Worm (Caenorhabditis elegans) whole organism, young adult: ENCODE results near the gene ech-5.
A peak's percentile ranks its signal among the peaks of the same experiment; 100 is the strongest.

ENCODE experiments used
- B0035.1 ChIP-seq: sonication (generic microtip); optimal IDR thresholded peaks from 2 replicates; lab custom pipeline; 2016; ENCODE audit warnings: missing genetic modification characterization, mild to moderate bottlenecking, missing compliant biosample characterization, missing genotype, missing genetic modification reagents
- B0261.1 ChIP-seq: sonication (generic microtip); optimal IDR thresholded peaks from 2 replicates; lab custom pipeline; 2016; ENCODE audit warnings: mild to moderate bottlenecking, missing genetic modification characterization, moderate library complexity, missing compliant biosample characterization
- C17E4.6 ChIP-seq: fragments of 200-800 bp; sonication (Bioruptor generic); IDR thresholded peaks from 2 replicates; pipeline ENCODE4 v1.3.6; 2022; ENCODE audit warnings: missing genetic modification reagents, missing genetic modification characterization, missing compliant biosample characterization
- F10E7.11 ChIP-seq: sonication (generic microtip); optimal IDR thresholded peaks from 2 replicates; lab custom pipeline; 2017; ENCODE audit warnings: mild to moderate bottlenecking, missing genetic modification characterization, moderate library complexity, missing compliant biosample characterization
- F37B4.10 ChIP-seq: fragments of 200-800 bp; sonication (Bioruptor generic); IDR thresholded peaks from 2 replicates; pipeline ENCODE4 v1.3.6; 2022; ENCODE audit warnings: missing genetic modification characterization, missing compliant biosample characterization
- F39B2.1 ChIP-seq: fragments of 200-800 bp; sonication (Bioruptor generic); IDR thresholded peaks from 2 replicates; pipeline ENCODE4 v1.3.6; 2022; ENCODE audit warnings: missing genetic modification reagents, missing genetic modification characterization, missing compliant biosample characterization
- F49E8.2 ChIP-seq: sonication (generic microtip); optimal IDR thresholded peaks from 3 replicates; lab custom pipeline; 2017; ENCODE audit warnings: missing genetic modification characterization, mild to moderate bottlenecking, missing compliant biosample characterization, antibody characterized with exemption, moderate library complexity; ENCODE audit not compliant: insufficient read depth
- F52B5.7 ChIP-seq: sonication (generic microtip); optimal IDR thresholded peaks from 2 replicates; lab custom pipeline; 2016; ENCODE audit warnings: mild to moderate bottlenecking, missing genetic modification characterization, missing compliant biosample characterization
- K11D2.4 ChIP-seq: fragments of 200-800 bp; sonication (Bioruptor generic); IDR thresholded peaks from 2 replicates; pipeline ENCODE4 v1.3.6; 2022; ENCODE audit warnings: missing genetic modification reagents, missing genetic modification characterization, missing compliant biosample characterization
- K12H6.12 ChIP-seq: fragments of 200-800 bp; sonication (Bioruptor generic); optimal IDR thresholded peaks from 2 replicates; lab custom pipeline; 2018; ENCODE audit warnings: mild to moderate bottlenecking, missing genetic modification characterization, missing compliant biosample characterization
- T26A5.8 ChIP-seq: sonication (generic microtip); optimal IDR thresholded peaks from 2 replicates; lab custom pipeline; 2016; ENCODE audit warnings: missing genetic modification characterization, missing compliant biosample characterization
- Y53G8AR.9 ChIP-seq: fragments of 200-800 bp; sonication (Bioruptor generic); conservative IDR thresholded peaks from 2 replicates; pipeline ENCODE4 v1.3.6; 2022; ENCODE audit warnings: missing genetic modification reagents, missing genetic modification characterization, missing compliant biosample characterization
- attf-3 ChIP-seq: fragments of 200-800 bp; sonication (Bioruptor generic); conservative IDR thresholded peaks from 2 replicates; pipeline ENCODE4 v1.3.6; 2022; ENCODE audit warnings: missing genetic modification reagents, missing genetic modification characterization, missing compliant biosample characterization
- bed-2 ChIP-seq: fragments of 200-800 bp; sonication (Bioruptor generic); IDR thresholded peaks from 2 replicates; pipeline ENCODE4 v1.3.6; 2022; ENCODE audit warnings: missing genetic modification reagents, missing genetic modification characterization, missing compliant biosample characterization
- ccch-3 ChIP-seq: fragments of 200-800 bp; sonication (Bioruptor generic); optimal IDR thresholded peaks from 2 replicates; lab custom pipeline; 2018; ENCODE audit warnings: mild to moderate bottlenecking, missing genetic modification characterization, missing compliant biosample characterization
- cebp-1 ChIP-seq, 2 experiments: fragments of 200-800 bp in 1 of 2; sonication (Bioruptor generic) in 1 of 2; sonication (generic microtip) in 1 of 2; IDR thresholded peaks in 1 of 2; optimal IDR thresholded peaks in 1 of 2; 2 replicates each; pipeline versions ENCODE4 v1.3.6 to Lab custom; 2017 to 2022; ENCODE audit warnings: missing compliant biosample characterization in 2 of 2, missing genetic modification characterization in 2 of 2, mild to moderate bottlenecking in 1 of 2, missing genetic modification reagents in 1 of 2, moderate library complexity in 1 of 2
- ceh-58 ChIP-seq: fragments of 200-800 bp; sonication (Bioruptor generic); IDR thresholded peaks from 2 replicates; pipeline ENCODE4 v1.3.6; 2022; ENCODE audit warnings: missing genetic modification characterization, missing compliant biosample characterization
- dox-1 ChIP-seq: fragments of 200-800 bp; sonication (Bioruptor generic); IDR thresholded peaks from 2 replicates; pipeline ENCODE4 v1.3.6; 2022; ENCODE audit warnings: missing genetic modification reagents, missing genetic modification characterization, missing compliant biosample characterization
- egrh-3 ChIP-seq: fragments of 200-800 bp; sonication (Bioruptor generic); IDR thresholded peaks from 2 replicates; pipeline ENCODE4 v1.3.6; 2022; ENCODE audit warnings: missing genetic modification reagents, missing genetic modification characterization, missing compliant biosample characterization
- ekl-4 ChIP-seq: fragments of 200-800 bp; sonication (Bioruptor generic); IDR thresholded peaks from 2 replicates; pipeline ENCODE4 v1.3.6; 2022; ENCODE audit warnings: missing genetic modification reagents, missing genetic modification characterization, missing compliant biosample characterization
- ets-4 ChIP-seq: fragments of 200-800 bp; sonication (Bioruptor generic); optimal IDR thresholded peaks from 2 replicates; lab custom pipeline; 2018; ENCODE audit warnings: mild to moderate bottlenecking, missing genetic modification characterization, missing compliant biosample characterization
- gei-17 ChIP-seq: fragments of 200-800 bp; sonication (Bioruptor generic); optimal IDR thresholded peaks from 2 replicates; lab custom pipeline; 2018; ENCODE audit warnings: mild to moderate bottlenecking, missing genetic modification characterization, missing compliant biosample characterization
- hlh-12 ChIP-seq: sonication (generic microtip); optimal IDR thresholded peaks from 2 replicates; lab custom pipeline; 2016; ENCODE audit warnings: missing genetic modification characterization, missing compliant biosample characterization
- hlh-26 ChIP-seq: fragments of 200-800 bp; sonication (Bioruptor generic); conservative IDR thresholded peaks from 2 replicates; pipeline ENCODE4 v1.3.6; 2022; ENCODE audit warnings: missing genetic modification reagents, missing genetic modification characterization, missing compliant biosample characterization
- hmg-1.2 ChIP-seq: fragments of 200-800 bp; sonication (Bioruptor generic); IDR thresholded peaks from 2 replicates; pipeline ENCODE4 v1.3.6; 2022; ENCODE audit warnings: missing genetic modification reagents, missing genetic modification characterization, missing compliant biosample characterization
- lin-40 ChIP-seq: sonication (generic microtip); optimal IDR thresholded peaks from 2 replicates; lab custom pipeline; 2016; ENCODE audit warnings: missing genetic modification characterization, mild to moderate bottlenecking, missing compliant biosample characterization, missing genotype, missing genetic modification reagents
- madf-6 ChIP-seq: fragments of 200-800 bp; sonication (Bioruptor generic); IDR thresholded peaks from 2 replicates; pipeline ENCODE4 v1.3.6; 2022; ENCODE audit warnings: missing genetic modification reagents, missing genetic modification characterization, missing compliant biosample characterization
- mcd-1 ChIP-seq: fragments of 200-800 bp; sonication (Bioruptor generic); IDR thresholded peaks from 2 replicates; pipeline ENCODE4 v1.3.6; 2022; ENCODE audit warnings: missing genetic modification reagents, missing genetic modification characterization, missing compliant biosample characterization
- mes-4 ChIP-seq: sonication (generic microtip); optimal IDR thresholded peaks from 2 replicates; lab custom pipeline; 2016; ENCODE audit warnings: missing genotype, missing genetic modification characterization, missing compliant biosample characterization
- nhr-120 ChIP-seq: fragments of 200-800 bp; sonication (Bioruptor generic); IDR thresholded peaks from 2 replicates; pipeline ENCODE4 v1.3.6; 2022; ENCODE audit warnings: missing genetic modification characterization, missing compliant biosample characterization
- nhr-179 ChIP-seq: sonication (generic microtip); optimal IDR thresholded peaks from 2 replicates; lab custom pipeline; 2016; ENCODE audit warnings: mild to moderate bottlenecking, missing genetic modification characterization, missing compliant biosample characterization
- repo-1 ChIP-seq: sonication (generic microtip); optimal IDR thresholded peaks from 2 replicates; lab custom pipeline; 2017; ENCODE audit warnings: mild to moderate bottlenecking, missing genetic modification characterization, missing compliant biosample characterization
- tbp1 ChIP-seq: fragments of 200-800 bp; sonication (Bioruptor generic); optimal IDR thresholded peaks from 2 replicates; lab custom pipeline; 2018; ENCODE audit warnings: mild to moderate bottlenecking, missing genetic modification characterization, missing compliant biosample characterization
- tbx-9 ChIP-seq: sonication (generic microtip); optimal IDR thresholded peaks from 2 replicates; lab custom pipeline; 2016; ENCODE audit warnings: borderline replicate concordance, missing genetic modification characterization, inconsistent platforms, missing compliant biosample characterization
- unc-130 ChIP-seq: sonication (generic microtip); optimal IDR thresholded peaks from 2 replicates; lab custom pipeline; 2016; ENCODE audit warnings: missing genetic modification reagents, missing genetic modification characterization, missing compliant biosample characterization
- unc-62 ChIP-seq: fragments of 150-350 bp; optimal IDR thresholded peaks from 2 replicates; lab custom pipeline; 2014; ENCODE audit warnings: missing biosample characterization, missing genetic modification reagents, missing genetic modification characterization
- xnd-1 ChIP-seq: sonication (generic microtip); optimal IDR thresholded peaks from 2 replicates; lab custom pipeline; 2016; ENCODE audit warnings: missing genotype, missing genetic modification reagents, missing genetic modification characterization, missing compliant biosample characterization
- ztf-25 ChIP-seq: fragments of 200-800 bp; sonication (Bioruptor generic); IDR thresholded peaks from 2 replicates; pipeline ENCODE4 v1.3.6; 2022; ENCODE audit warnings: missing genetic modification reagents, missing genetic modification characterization, missing compliant biosample characterization
- ztf-26 ChIP-seq: sonication (generic microtip); optimal IDR thresholded peaks from 2 replicates; lab custom pipeline; 2017; ENCODE audit warnings: missing genetic modification characterization, missing compliant biosample characterization
- ztf-6 ChIP-seq: fragments of 200-800 bp; sonication (Bioruptor generic); IDR thresholded peaks from 2 replicates; pipeline ENCODE4 v1.3.6; 2022; ENCODE audit warnings: missing genetic modification reagents, missing genetic modification characterization, missing compliant biosample characterization

Gene ech-5

DNA sequence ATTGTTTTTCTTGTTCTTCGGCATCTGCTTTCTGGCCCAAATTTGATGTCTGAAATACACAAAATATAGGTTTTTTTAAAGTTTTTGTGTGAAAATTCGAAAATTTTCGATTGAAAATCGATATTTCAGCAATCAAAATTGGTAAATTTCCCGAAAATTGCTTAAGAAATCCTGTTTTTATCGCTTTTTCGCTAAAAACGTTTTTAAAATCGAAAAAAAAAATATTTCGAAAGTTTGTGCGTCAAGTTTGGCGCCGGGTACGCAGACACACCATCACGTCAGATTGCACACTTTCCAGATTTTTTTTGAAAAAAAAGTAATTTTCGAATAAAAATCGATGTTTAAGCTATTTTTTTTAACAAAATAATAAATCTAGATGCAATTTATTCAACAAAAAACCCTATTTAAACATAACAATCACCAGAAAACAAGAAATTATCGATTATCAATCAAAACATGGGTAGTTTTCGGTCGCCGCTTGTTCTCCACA lies 1.4 kb upstream of the ech-5 start, which contains the start of gene skr-18 (continued):
- no peak for TF ChIP-seq F52B5.7 (tag; lab: Kevin White, UChicago)
- TF ChIP-seq ztf-26 (tag; lab: Kevin White, UChicago) = no peak
- TF ChIP-seq Y53G8AR.9 = no peak
- no peak for TF ChIP-seq nhr-120 (GFP tag; lab: Robert Waterston, UW)
- peak; percentile 65 for TF ChIP-seq madf-6 (GFP tag; lab: Robert Waterston, UW)
- TF ChIP-seq F49E8.2 (tag; lab: Kevin White, UChicago) = peak; percentile 55
- TF ChIP-seq dox-1 = no peak
- no peak for TF ChIP-seq hlh-12
- TF ChIP-seq B0035.1 (tag; lab: Kevin White, UChicago) = no peak
- TF ChIP-seq F37B4.10 (GFP tag; lab: Robert Waterston, UW) = no peak
- TF ChIP-seq mcd-1 (GFP tag; lab: Robert Waterston, UW) = peak; percentile 55; the same call in 1 of the 2 replicates
- TF ChIP-seq K11D2.4 (GFP tag; lab: Robert Waterston, UW) = no peak
- no peak for TF ChIP-seq T26A5.8
- no peak for TF ChIP-seq hmg-1.2
- no peak for TF ChIP-seq ekl-4 (GFP tag; lab: Robert Waterston, UW)
- no peak for TF ChIP-seq ceh-58 (GFP tag; lab: Robert Waterston, UW)
- no peak for TF ChIP-seq F39B2.1
- TF ChIP-seq ztf-6 (GFP tag; lab: Robert Waterston, UW) = no peak
- no peak for TF ChIP-seq C17E4.6 (GFP tag; lab: Robert Waterston, UW)
- TF ChIP-seq cebp-1 (GFP tag; IDR thresholded peaks at IDR 0.05; lab: Robert Waterston, UW) = no peak
- TF ChIP-seq cebp-1 (tag; optimal IDR thresholded peaks at IDR 0.05; lab: Kevin White, UChicago) = peak; percentile 12
- TF ChIP-seq ccch-3 = no peak
- no peak for TF ChIP-seq mes-4 (tag; lab: Kevin White, UChicago)
- TF ChIP-seq xnd-1 = no peak
- no peak for TF ChIP-seq F10E7.11 (tag; lab: Kevin White, UChicago)
- no peak for TF ChIP-seq repo-1 (tag; lab: Kevin White, UChicago)
- no peak for TF ChIP-seq unc-62 (GFP tag; lab: Kevin White, UChicago)
- no peak for TF ChIP-seq ztf-25 (GFP tag; lab: Robert Waterston, UW)

DNA sequence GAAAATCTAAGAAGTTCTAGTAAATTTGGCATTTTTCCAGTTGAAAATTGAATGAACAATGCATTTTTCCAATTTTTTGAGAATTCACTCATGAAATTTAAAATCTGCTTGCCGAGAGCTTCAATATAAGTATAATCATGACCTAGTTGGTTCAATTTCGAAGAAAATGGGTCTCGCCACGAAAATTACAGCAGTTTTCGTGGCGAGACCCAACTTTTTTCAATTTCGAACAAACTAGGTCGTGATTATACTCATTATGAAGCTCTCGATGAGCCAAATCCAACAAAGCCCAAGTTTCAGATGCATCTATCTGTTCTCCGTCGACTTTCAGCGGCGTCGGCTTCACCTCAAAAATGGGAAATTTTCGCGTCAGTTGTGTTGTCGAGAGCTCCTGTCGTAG lies 3.7 kb downstream of the ech-5 start, which contains the start of gene mrpl-46:
TSS of gene mrpl-46 (plus strand) at position 301 of the 400 bp plus-strand sequence.
- TF ChIP-seq B0261.1 (tag; lab: Kevin White, UChicago) = no peak
- TF ChIP-seq bed-2 (GFP tag; lab: Robert Waterston, UW) = no peak
- TF ChIP-seq lin-40 (tag; lab: Kevin White, UChicago) = no peak
- TF ChIP-seq gei-17 (GFP tag; lab: Kevin White, UChicago) = no peak
- TF ChIP-seq hlh-26 (GFP tag; lab: Robert Waterston, UW) = no peak
- no peak for TF ChIP-seq F39B2.1
- TF ChIP-seq attf-3 = no peak
- no peak for TF ChIP-seq mes-4 (tag; lab: Kevin White, UChicago)
- TF ChIP-seq egrh-3 (GFP tag; lab: Robert Waterston, UW) = no peak
- TF ChIP-seq nhr-179 (tag; lab: Kevin White, UChicago) = no peak
- TF ChIP-seq repo-1 (tag; lab: Kevin White, UChicago) = no peak
- no peak for TF ChIP-seq tbp1
- no peak for TF ChIP-seq K12H6.12 (tag; lab: Kevin White, UChicago)
- TF ChIP-seq ets-4 (GFP tag; lab: Kevin White, UChicago) = no peak
- TF ChIP-seq tbx-9 (tag; lab: Kevin White, UChicago) = no peak
- TF ChIP-seq unc-130 (GFP tag; lab: Kevin White, UChicago) = no peak
- no peak for TF ChIP-seq T26A5.8
